Fruit fly (Drosophila melanogaster): Measurements from ENCODE around the gene sp3.

Gene sp3

DNA sequence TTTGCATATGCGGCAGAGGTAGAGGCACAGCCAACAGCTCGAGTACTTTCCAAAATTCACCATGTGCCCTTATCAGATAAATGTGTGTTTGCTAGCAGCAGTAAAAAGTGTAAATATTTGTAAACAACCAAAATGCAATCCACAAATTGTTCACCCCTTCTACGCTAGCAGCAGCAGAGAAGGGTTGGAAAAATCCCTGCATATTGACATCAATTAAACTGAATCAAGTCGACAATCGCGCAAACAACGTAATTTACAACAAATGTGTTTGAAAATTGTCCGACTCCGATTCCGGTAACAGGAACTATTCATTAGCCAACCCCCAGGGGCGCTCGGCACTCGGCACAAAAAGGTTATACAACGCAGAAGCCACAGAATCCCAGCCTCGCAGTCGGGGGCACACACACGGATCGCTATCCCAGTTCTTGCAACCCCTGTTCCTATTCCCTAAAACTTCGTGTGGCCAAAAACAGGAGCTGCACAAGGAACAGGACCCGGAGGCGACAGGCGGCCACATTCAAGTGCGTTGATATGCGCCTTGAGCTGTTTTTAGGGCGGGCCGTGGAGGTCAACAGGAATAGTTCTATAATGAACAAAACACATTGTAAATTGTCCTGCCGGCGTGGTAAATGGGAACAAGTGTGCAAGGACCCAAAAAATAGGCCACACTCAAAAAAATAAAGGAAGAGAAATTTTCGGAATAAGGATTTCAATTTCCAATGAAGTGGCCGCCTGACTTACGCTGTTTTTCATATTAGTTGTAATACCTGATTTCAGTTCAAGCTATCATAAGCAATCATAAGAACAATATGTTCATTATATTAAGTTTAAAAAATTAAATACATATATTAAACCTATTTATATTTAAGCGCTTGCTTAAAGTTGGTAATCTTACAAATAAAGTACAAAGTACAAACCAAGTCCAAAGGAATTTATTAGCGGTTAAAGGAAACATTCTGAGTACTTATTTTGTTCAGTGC is 14.3 kb downstream of the sp3 start:
- TF ChIP-seq Myc (optimal IDR thresholded peaks at IDR 0.05): no peak
- TF ChIP-seq tai (GFP tag; optimal IDR thresholded peaks at IDR 0.05): no peak
- no peak for TF ChIP-seq Vsx2 (GFP tag; optimal IDR thresholded peaks at IDR 0.05; ENCODE audit: partially characterized antibody)
- TF ChIP-seq sv (GFP tag; optimal IDR thresholded peaks at IDR 0.05): no peak

DNA sequence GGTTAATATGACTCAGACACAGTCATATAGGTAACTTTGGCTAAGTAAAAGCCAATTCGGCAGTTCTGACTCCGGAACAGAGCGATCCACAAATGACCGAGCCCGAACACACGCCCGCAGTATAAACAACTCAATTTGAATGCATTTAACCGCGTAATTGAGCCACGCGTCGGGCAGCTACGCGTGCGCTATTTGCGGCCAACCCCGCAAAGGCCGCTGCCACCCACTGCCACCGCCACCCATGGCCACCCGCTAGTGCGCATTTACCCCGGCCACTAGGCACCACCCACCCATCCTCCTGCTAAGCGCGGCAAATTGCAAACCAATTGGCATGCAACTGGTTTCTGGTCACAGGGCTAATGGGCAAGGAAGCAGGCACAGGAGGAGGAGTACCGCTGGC is 23.4 kb downstream of the sp3 start:
- no peak for TF ChIP-seq Hr83 (GFP tag; optimal IDR thresholded peaks at IDR 0.05; ENCODE audit: poor library complexity, severe bottlenecking)
- no peak for TF ChIP-seq Vsx2 (GFP tag; optimal IDR thresholded peaks at IDR 0.05; ENCODE audit: partially characterized antibody)
- no peak for TF ChIP-seq Sp1 (GFP tag; optimal IDR thresholded peaks at IDR 0.05)
- TF ChIP-seq ey (GFP tag; optimal IDR thresholded peaks at IDR 0.05): no peak
- no peak for TF ChIP-seq Rel (GFP tag; optimal IDR thresholded peaks at IDR 0.05)
- TF ChIP-seq Rel (tag; optimal IDR thresholded peaks at IDR 0.05): no peak
- no peak for TF ChIP-seq CG9705 (GFP tag; optimal IDR thresholded peaks at IDR 0.05)
- no peak for TF ChIP-seq Dfd (GFP tag; optimal IDR thresholded peaks at IDR 0.05)

DNA sequence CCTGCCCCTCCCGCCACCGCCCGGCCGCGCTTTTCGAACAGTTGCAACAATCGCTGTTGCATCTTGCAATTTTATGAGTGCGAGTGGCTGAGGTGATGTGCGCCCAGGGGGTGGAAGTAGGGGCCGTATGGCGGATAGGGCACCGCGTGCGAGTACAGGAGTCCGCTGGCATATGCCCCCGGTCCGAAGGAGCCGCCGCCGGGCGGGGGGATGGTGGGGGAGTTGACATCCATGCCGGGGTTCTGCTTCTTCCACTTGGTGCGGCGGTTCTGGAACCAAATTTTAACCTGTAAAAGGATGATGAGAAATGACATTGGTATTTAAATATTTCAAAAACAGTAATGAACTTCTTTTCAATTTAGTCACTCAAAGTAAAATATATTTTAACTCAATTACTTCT is 28.2 kb downstream of the sp3 start:
- peak; percentile 97 for TF ChIP-seq Dfd (GFP tag; optimal IDR thresholded peaks at IDR 0.05)
- no peak for TF ChIP-seq Mio (GFP tag; optimal IDR thresholded peaks at IDR 0.05)
- TF ChIP-seq foxo (GFP tag; optimal IDR thresholded peaks at IDR 0.05): no peak
- no peak for TF ChIP-seq Hnf4 (GFP tag; optimal IDR thresholded peaks at IDR 0.05)
- no peak for TF ChIP-seq N (GFP tag; optimal IDR thresholded peaks at IDR 0.05)

DNA sequence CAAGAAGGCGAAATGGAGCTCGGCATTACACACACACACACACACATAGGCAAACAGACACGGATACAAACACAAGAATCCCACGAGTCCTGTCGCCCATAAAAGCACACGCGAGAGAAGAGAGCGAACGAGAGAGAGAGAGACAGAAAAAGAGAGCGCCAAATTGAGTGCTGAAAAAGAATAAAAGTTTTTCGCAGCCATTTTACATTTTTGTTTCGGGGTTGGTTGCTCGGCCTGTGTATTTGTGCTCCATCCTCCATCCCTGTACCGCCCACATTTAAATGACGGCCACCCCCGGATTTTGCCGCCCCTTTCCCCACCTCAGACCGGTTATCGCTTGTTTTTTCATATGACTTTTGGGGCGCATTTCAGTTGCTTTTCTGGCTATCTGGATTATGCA is 30.8 kb downstream of the sp3 start:
- TF ChIP-seq CrebA (GFP tag; optimal IDR thresholded peaks at IDR 0.05; ENCODE audit: borderline replicate concordance) (no peak), pan (optimal IDR thresholded peaks at IDR 0.05) (no peak), GATAd (GFP tag; optimal IDR thresholded peaks at IDR 0.05) (no peak), dl (GFP tag; optimal IDR thresholded peaks at IDR 0.05; ENCODE audit: insufficient read depth in 1 of 2, partially characterized antibody in 2 of 2) (no peak), OdsH (GFP tag; optimal IDR thresholded peaks at IDR 0.05) (no peak), tai (GFP tag; optimal IDR thresholded peaks at IDR 0.05) (no peak), sage (GFP tag; optimal IDR thresholded peaks at IDR 0.05) (no peak), dmrt93B (GFP tag; optimal IDR thresholded peaks at IDR 0.05) (no peak), h (GFP tag; optimal IDR thresholded peaks at IDR 0.05) (no peak), jim (GFP tag; optimal IDR thresholded peaks at IDR 0.05) (no peak), psq (GFP tag; optimal IDR thresholded peaks at IDR 0.05) (no peak), fru (GFP tag; optimal IDR thresholded peaks at IDR 0.05) (no peak), Myc (optimal IDR thresholded peaks at IDR 0.05) (no peak), br (GFP tag; optimal IDR thresholded peaks at IDR 0.05) (no peak), HLH106 (tag; optimal IDR thresholded peaks at IDR 0.05) (no peak)

DNA sequence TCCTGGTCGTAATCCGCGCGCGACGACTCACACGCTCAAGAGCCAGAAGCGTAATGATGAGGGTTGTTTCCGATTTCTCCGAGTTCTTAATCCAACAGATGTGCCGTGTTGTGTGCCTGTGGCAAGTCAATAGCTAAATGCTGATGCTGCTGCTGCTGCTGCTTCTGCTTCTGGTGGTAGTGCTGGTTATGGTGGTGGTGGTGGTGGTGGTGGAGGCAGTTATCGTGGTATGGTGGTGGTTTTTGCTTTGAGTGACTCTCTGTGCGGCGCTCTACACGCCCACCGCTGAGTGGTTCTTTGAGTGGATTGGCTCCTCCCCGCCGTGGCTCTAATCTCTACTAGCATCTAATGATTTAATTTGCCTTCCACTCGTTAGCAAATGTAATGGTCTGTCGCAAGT is 36.3 kb downstream of the sp3 start, which contains the start of gene slou:
Gene slou (minus strand): TSS at position 131 of the 400 bp plus-strand sequence.
- no peak for TF ChIP-seq OdsH (GFP tag; optimal IDR thresholded peaks at IDR 0.05)
- no peak for TF ChIP-seq lola (GFP tag; optimal IDR thresholded peaks at IDR 0.05)
- no peak for TF ChIP-seq psq (GFP tag; optimal IDR thresholded peaks at IDR 0.05)
- no peak for TF ChIP-seq Mio (GFP tag; optimal IDR thresholded peaks at IDR 0.05)
- TF ChIP-seq h (GFP tag; optimal IDR thresholded peaks at IDR 0.05): no peak

DNA sequence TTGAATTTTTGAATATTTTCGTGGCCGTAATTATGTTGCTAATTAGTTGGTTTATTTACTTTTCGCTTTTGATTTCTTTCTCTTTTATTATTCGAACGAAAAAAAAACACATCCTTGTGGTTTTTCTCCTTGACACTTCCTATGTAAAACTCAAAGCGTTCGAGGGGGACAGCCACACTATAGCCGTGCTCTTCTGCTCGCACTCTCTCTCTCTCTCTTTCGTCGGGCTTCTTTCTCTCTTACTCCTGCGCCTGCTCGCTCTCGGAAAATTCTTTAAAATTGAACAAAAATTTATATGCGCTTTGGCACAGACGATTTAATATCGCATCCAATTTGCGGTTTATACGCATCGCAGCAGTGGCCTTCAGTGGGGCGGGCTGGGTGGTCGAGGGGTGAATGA is 37.2 kb downstream of the sp3 start:
- no peak for TF ChIP-seq Dif (GFP tag; optimal IDR thresholded peaks at IDR 0.05; ENCODE audit: partially characterized antibody)
- TF ChIP-seq woc (GFP tag; optimal IDR thresholded peaks at IDR 0.05): no peak
